Fruit fly (Drosophila melanogaster): ENCODE data around the gene CG18628.

Gene CG18628

DNA sequence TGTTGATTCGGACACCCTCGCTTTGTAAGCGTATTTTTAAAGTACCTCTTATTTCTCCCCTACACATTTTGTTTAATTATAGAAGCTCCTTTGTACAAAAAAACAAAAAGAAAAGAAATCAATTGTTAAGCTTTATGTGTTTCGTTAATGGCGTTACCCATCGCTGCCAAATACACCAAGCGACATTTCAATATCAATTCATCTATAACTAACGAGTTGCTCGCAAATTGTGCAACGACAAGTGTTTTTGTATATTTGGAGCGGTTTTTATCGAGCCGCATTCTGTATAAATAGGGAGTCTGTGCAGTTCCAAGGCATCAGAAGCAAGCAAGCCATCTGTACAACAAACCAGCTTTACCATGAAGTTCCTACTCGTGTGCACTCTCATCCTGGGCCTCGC is at the start of gene CG18628:
TSS of gene CG18628 (plus strand) at position 301 of the 400 bp plus-strand sequence.
- no peak for TF ChIP-seq CG3032 (tag; optimal IDR thresholded peaks at IDR 0.05)
- no peak for TF ChIP-seq Smox (GFP tag; optimal IDR thresholded peaks at IDR 0.05)
- TF ChIP-seq CG11902 (GFP tag; optimal IDR thresholded peaks at IDR 0.05) = no peak
- TF ChIP-seq lz (GFP tag; optimal IDR thresholded peaks at IDR 0.05) = no peak
- no peak for TF ChIP-seq CG10631 (GFP tag; optimal IDR thresholded peaks at IDR 0.05)
- no peak for TF ChIP-seq Sox102F (GFP tag; optimal IDR thresholded peaks at IDR 0.05)
- TF ChIP-seq cyc (GFP tag; optimal IDR thresholded peaks at IDR 0.05) = no peak

DNA sequence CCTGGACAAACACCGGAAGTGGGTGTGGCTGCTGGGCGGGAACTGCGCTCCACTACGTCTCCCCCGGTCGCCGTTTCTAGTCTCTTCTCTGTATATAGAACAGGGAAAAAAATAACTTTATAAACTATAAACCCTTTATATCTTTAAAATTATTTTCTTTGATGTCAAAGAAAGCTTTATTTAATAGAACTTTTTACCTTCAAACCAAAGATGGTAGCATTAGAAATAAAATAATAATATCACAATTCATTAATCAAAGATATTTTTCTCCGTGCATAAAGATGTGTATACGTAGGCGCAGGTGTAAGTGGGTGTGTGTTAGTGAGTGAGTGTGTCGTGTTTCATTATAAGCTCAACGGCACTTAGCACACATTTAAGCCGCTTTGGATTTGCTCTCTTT is 40.0 kb upstream of the CG18628 start:
- TF ChIP-seq CG8119 (GFP tag; IDR thresholded peaks at IDR 0.05) (no peak), Lpt (GFP tag; optimal IDR thresholded peaks at IDR 0.05) (no peak), CG7368 (GFP tag; optimal IDR thresholded peaks at IDR 0.05) (no peak), esn (GFP tag; optimal IDR thresholded peaks at IDR 0.05) (no peak), CG1621 (tag; optimal IDR thresholded peaks at IDR 0.05) (no peak), CG6808 (GFP tag; optimal IDR thresholded peaks at IDR 0.05) (no peak), Hr38 (GFP tag; optimal IDR thresholded peaks at IDR 0.05) (no peak), CG8319 (GFP tag; optimal IDR thresholded peaks at IDR 0.05) (no peak), Sox15 (GFP tag; optimal IDR thresholded peaks at IDR 0.05) (no peak), Sox14 (GFP tag; optimal IDR thresholded peaks at IDR 0.05) (no peak), Eip75B (GFP tag; optimal IDR thresholded peaks at IDR 0.05) (no peak), eg (GFP tag; IDR thresholded peaks at IDR 0.05) (no peak), CG6276 (GFP tag; optimal IDR thresholded peaks at IDR 0.05) (no peak), Hr39 (GFP tag; optimal IDR thresholded peaks at IDR 0.05) (no peak), dac (GFP tag; optimal IDR thresholded peaks at IDR 0.05) (no peak), Hr4 (GFP tag; optimal IDR thresholded peaks at IDR 0.05) (no peak), salr (GFP tag; optimal IDR thresholded peaks at IDR 0.05) (no peak), CG6163 (GFP tag; IDR thresholded peaks at IDR 0.05) (no peak), acj6 (GFP tag; optimal IDR thresholded peaks at IDR 0.05) (no peak), vri (GFP tag; optimal IDR thresholded peaks at IDR 0.05) (no peak)

DNA sequence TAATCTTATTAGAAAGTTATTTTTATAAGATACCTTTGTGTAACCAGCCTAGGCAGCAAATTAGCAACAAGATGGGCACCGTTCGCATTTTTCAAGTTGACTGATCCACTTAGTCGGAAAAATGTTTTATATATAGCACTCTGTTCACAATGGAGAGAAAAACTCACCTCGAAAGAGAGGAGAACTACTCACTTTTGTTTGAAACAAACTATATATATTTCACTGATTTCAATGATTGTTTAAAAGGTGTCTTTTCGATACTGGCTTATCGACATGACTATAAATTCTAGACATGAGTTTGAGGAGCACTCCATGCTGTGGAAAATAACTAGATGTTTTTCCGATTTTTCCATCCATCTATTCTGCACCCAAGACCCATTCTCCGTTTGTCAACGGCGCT is 16.1 kb upstream of the CG18628 start, which contains the start of gene CG42521:
TSS of gene CG42521 (minus strand) at position 101 of the 400 bp plus-strand sequence.
- no peak for TF ChIP-seq achi (GFP tag; optimal IDR thresholded peaks at IDR 0.05)
- no peak for TF ChIP-seq eg (GFP tag; IDR thresholded peaks at IDR 0.05)
- TF ChIP-seq Hr4 (GFP tag; optimal IDR thresholded peaks at IDR 0.05) = no peak
- TF ChIP-seq CG1621 (tag; optimal IDR thresholded peaks at IDR 0.05) = no peak
- TF ChIP-seq CG6792 (GFP tag; optimal IDR thresholded peaks at IDR 0.05) = no peak
- no peak for TF ChIP-seq Sox15 (GFP tag; optimal IDR thresholded peaks at IDR 0.05)
- no peak for TF ChIP-seq CG34406 (GFP tag; optimal IDR thresholded peaks at IDR 0.05)
- TF ChIP-seq Gug (GFP tag; IDR thresholded peaks at IDR 0.05) = no peak
- no peak for TF ChIP-seq OdsH (GFP tag; optimal IDR thresholded peaks at IDR 0.05)
- no peak for TF ChIP-seq CG8119 (GFP tag; IDR thresholded peaks at IDR 0.05)
- no peak for TF ChIP-seq Ets21C (GFP tag; optimal IDR thresholded peaks at IDR 0.05)
- no peak for TF ChIP-seq Eip78C (GFP tag)
- no peak for TF ChIP-seq CG4318 (GFP tag; optimal IDR thresholded peaks at IDR 0.05)
- TF ChIP-seq acj6 (GFP tag; optimal IDR thresholded peaks at IDR 0.05) = no peak
- TF ChIP-seq Hr39 (GFP tag; optimal IDR thresholded peaks at IDR 0.05) = no peak
- no peak for TF ChIP-seq cyc (GFP tag; optimal IDR thresholded peaks at IDR 0.05)
- no peak for TF ChIP-seq Sox14 (GFP tag; optimal IDR thresholded peaks at IDR 0.05)
- no peak for TF ChIP-seq Blimp-1 (GFP tag; optimal IDR thresholded peaks at IDR 0.05)

DNA sequence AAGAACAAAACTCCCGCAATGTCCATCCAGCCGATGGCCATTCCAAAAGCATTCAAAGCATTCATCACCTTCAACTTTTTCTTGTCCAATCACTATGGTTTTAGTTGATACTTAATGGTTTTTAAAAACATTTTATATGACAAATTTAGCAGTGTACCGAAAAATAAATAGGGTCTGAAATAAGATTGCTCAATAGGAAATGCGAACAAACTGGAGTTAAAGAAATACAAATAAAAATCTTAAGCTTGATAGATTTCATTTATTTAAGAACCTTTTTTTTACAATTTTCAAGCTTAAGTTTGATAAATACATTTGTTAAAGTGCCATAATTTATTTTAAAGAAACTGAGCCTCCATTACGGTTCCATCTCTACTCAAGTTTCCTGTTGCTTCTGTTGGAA is 14.0 kb upstream of the CG18628 start, which contains the start of gene CG43127:
TSS of gene CG43127 (minus strand) at position 101 of the 400 bp plus-strand sequence.
- TF ChIP-seq dac (GFP tag; optimal IDR thresholded peaks at IDR 0.05) (no peak), CG32006 (GFP tag; optimal IDR thresholded peaks at IDR 0.05) (no peak), fkh (GFP tag; optimal IDR thresholded peaks at IDR 0.05) (no peak)
